Worm (Caenorhabditis elegans) whole organism, young adult: ENCODE measurements around the gene F59A1.18.

Experiments used
- B0035.1 ChIP-seq: sonication (generic microtip); optimal IDR thresholded peaks from 2 replicates; lab custom pipeline; 2016; ENCODE audit warnings: missing genetic modification characterization, mild to moderate bottlenecking, missing compliant biosample characterization, missing genotype, missing genetic modification reagents
- B0336.3 ChIP-seq: fragments of 200-800 bp; sonication (Bioruptor generic); IDR thresholded peaks from 2 replicates; pipeline ENCODE4 v1.3.6; 2022; ENCODE audit warnings: missing genetic modification characterization, missing compliant biosample characterization
- C17E4.6 ChIP-seq: fragments of 200-800 bp; sonication (Bioruptor generic); IDR thresholded peaks from 2 replicates; pipeline ENCODE4 v1.3.6; 2022; ENCODE audit warnings: missing genetic modification reagents, missing genetic modification characterization, missing compliant biosample characterization
- F10E7.11 ChIP-seq: sonication (generic microtip); optimal IDR thresholded peaks from 2 replicates; lab custom pipeline; 2017; ENCODE audit warnings: mild to moderate bottlenecking, missing genetic modification characterization, moderate library complexity, missing compliant biosample characterization
- F52B5.7 ChIP-seq: sonication (generic microtip); optimal IDR thresholded peaks from 2 replicates; lab custom pipeline; 2016; ENCODE audit warnings: mild to moderate bottlenecking, missing genetic modification characterization, missing compliant biosample characterization
- K12H6.12 ChIP-seq: fragments of 200-800 bp; sonication (Bioruptor generic); optimal IDR thresholded peaks from 2 replicates; lab custom pipeline; 2018; ENCODE audit warnings: mild to moderate bottlenecking, missing genetic modification characterization, missing compliant biosample characterization
- Y67H2A.10 ChIP-seq: fragments of 200-800 bp; sonication (Bioruptor generic); conservative IDR thresholded peaks from 2 replicates; pipeline ENCODE4 v1.3.6; 2022; ENCODE audit warnings: missing genetic modification reagents, missing genetic modification characterization, missing compliant biosample characterization
- Y79H2A.3 ChIP-seq: fragments of 200-800 bp; sonication (Bioruptor generic); conservative IDR thresholded peaks from 2 replicates; pipeline ENCODE4 v1.3.6; 2022; ENCODE audit warnings: missing genetic modification reagents, missing genetic modification characterization, missing compliant biosample characterization
- ama-1 ChIP-seq, 3 experiments: fragments of 150-350 bp in 1 of 3; sonication (generic microtip) in 2 of 3; optimal IDR thresholded peaks; 2 replicates each; lab custom pipeline; 2014 to 2018; ENCODE audit warnings: missing biosample characterization in 2 of 3, missing genetic modification characterization in 2 of 3, missing genetic modification reagents in 2 of 3
- atf-7 ChIP-seq: sonication (generic microtip); optimal IDR thresholded peaks from 2 replicates; lab custom pipeline; 2017; ENCODE audit warnings: mild to moderate bottlenecking, missing genetic modification characterization, missing compliant biosample characterization
- athp-1 ChIP-seq: sonication (generic microtip); optimal IDR thresholded peaks from 2 replicates; lab custom pipeline; 2017; ENCODE audit warnings: mild to moderate bottlenecking, missing genetic modification characterization, missing compliant biosample characterization
- attf-3 ChIP-seq: fragments of 200-800 bp; sonication (Bioruptor generic); conservative IDR thresholded peaks from 2 replicates; pipeline ENCODE4 v1.3.6; 2022; ENCODE audit warnings: missing genetic modification reagents, missing genetic modification characterization, missing compliant biosample characterization
- bed-1 ChIP-seq: fragments of 200-800 bp; sonication (Bioruptor generic); IDR thresholded peaks from 2 replicates; pipeline ENCODE4 v1.3.6; 2022; ENCODE audit warnings: missing genetic modification reagents, missing genetic modification characterization, missing compliant biosample characterization
- ccch-3 ChIP-seq: fragments of 200-800 bp; sonication (Bioruptor generic); optimal IDR thresholded peaks from 2 replicates; lab custom pipeline; 2018; ENCODE audit warnings: mild to moderate bottlenecking, missing genetic modification characterization, missing compliant biosample characterization
- ceh-100 ChIP-seq: fragments of 200-800 bp; sonication (Bioruptor generic); IDR thresholded peaks from 2 replicates; pipeline ENCODE4 v1.3.6; 2022; ENCODE audit warnings: missing genetic modification reagents, missing genetic modification characterization, missing compliant biosample characterization
- ceh-27 ChIP-seq: fragments of 200-800 bp; sonication (Bioruptor generic); optimal IDR thresholded peaks from 2 replicates; lab custom pipeline; 2018; ENCODE audit warnings: mild to moderate bottlenecking, missing genetic modification characterization, moderate library complexity, missing compliant biosample characterization
- ceh-91 ChIP-seq: fragments of 200-800 bp; sonication (Bioruptor generic); IDR thresholded peaks from 2 replicates; pipeline ENCODE4 v1.3.6; 2022; ENCODE audit warnings: missing genetic modification reagents, missing genetic modification characterization, missing compliant biosample characterization
- chd-7 ChIP-seq: sonication (generic microtip); optimal IDR thresholded peaks from 2 replicates; lab custom pipeline; 2016; ENCODE audit warnings: mild to moderate bottlenecking, missing genetic modification characterization, moderate library complexity, missing compliant biosample characterization
- efl-1 ChIP-seq: fragments of 150-350 bp; optimal IDR thresholded peaks from 2 replicates; lab custom pipeline; 2014; ENCODE audit warnings: missing biosample characterization, missing genetic modification reagents, missing genetic modification characterization
- egl-44 ChIP-seq: fragments of 200-800 bp; sonication (Bioruptor generic); IDR thresholded peaks from 2 replicates; pipeline ENCODE4 v1.3.6; 2022; ENCODE audit warnings: missing genetic modification reagents, missing genetic modification characterization, missing compliant biosample characterization
- ekl-4 ChIP-seq: fragments of 200-800 bp; sonication (Bioruptor generic); IDR thresholded peaks from 2 replicates; pipeline ENCODE4 v1.3.6; 2022; ENCODE audit warnings: missing genetic modification reagents, missing genetic modification characterization, missing compliant biosample characterization
- ets-4 ChIP-seq: fragments of 200-800 bp; sonication (Bioruptor generic); optimal IDR thresholded peaks from 2 replicates; lab custom pipeline; 2018; ENCODE audit warnings: mild to moderate bottlenecking, missing genetic modification characterization, missing compliant biosample characterization
- fkh-3 ChIP-seq: sonication (generic microtip); optimal IDR thresholded peaks from 2 replicates; lab custom pipeline; 2016; ENCODE audit warnings: mild to moderate bottlenecking, missing genetic modification characterization, missing compliant biosample characterization
- hlh-26 ChIP-seq: fragments of 200-800 bp; sonication (Bioruptor generic); conservative IDR thresholded peaks from 2 replicates; pipeline ENCODE4 v1.3.6; 2022; ENCODE audit warnings: missing genetic modification reagents, missing genetic modification characterization, missing compliant biosample characterization
- hmg-20 ChIP-seq: fragments of 200-800 bp; sonication (Bioruptor generic); IDR thresholded peaks from 2 replicates; pipeline ENCODE4 v1.3.6; 2022; ENCODE audit warnings: missing genetic modification reagents, missing genetic modification characterization, missing compliant biosample characterization
- hsf-1 ChIP-seq: fragments of 200-800 bp; sonication (Bioruptor generic); IDR thresholded peaks from 2 replicates; pipeline ENCODE4 v1.3.6; 2022; ENCODE audit warnings: missing genetic modification reagents, missing genetic modification characterization, missing compliant biosample characterization
- lag-1 ChIP-seq: fragments of 200-800 bp; sonication (Bioruptor generic); IDR thresholded peaks from 2 replicates; pipeline ENCODE4 v1.3.6; 2022; ENCODE audit warnings: missing genetic modification reagents, missing genetic modification characterization, missing compliant biosample characterization
- lin-26 ChIP-seq: fragments of 200-800 bp; sonication (Bioruptor generic); IDR thresholded peaks from 2 replicates; pipeline ENCODE4 v1.3.6; 2022; ENCODE audit warnings: missing genetic modification reagents, missing genetic modification characterization, missing compliant biosample characterization
- lir-1 ChIP-seq: fragments of 200-800 bp; sonication (Bioruptor generic); conservative IDR thresholded peaks from 2 replicates; pipeline ENCODE4 v1.3.6; 2022; ENCODE audit warnings: missing genetic modification reagents, missing genetic modification characterization, missing compliant biosample characterization
- lsl-1 ChIP-seq: fragments of 200-800 bp; sonication (Bioruptor generic); optimal IDR thresholded peaks from 2 replicates; lab custom pipeline; 2018; ENCODE audit warnings: mild to moderate bottlenecking, missing genetic modification characterization, moderate library complexity, missing compliant biosample characterization
- lsy-27 ChIP-seq: sonication (generic microtip); optimal IDR thresholded peaks from 2 replicates; lab custom pipeline; 2017; ENCODE audit warnings: missing genetic modification characterization, mild to moderate bottlenecking, missing compliant biosample characterization, antibody characterized with exemption, missing genotype, borderline replicate concordance; ENCODE audit not compliant: insufficient read depth
- madf-8 ChIP-seq: fragments of 200-800 bp; sonication (Bioruptor generic); conservative IDR thresholded peaks from 2 replicates; pipeline ENCODE4 v1.3.6; 2022; ENCODE audit warnings: missing genetic modification reagents, missing genetic modification characterization, missing compliant biosample characterization
- mxl-1 ChIP-seq: sonication (generic microtip); optimal IDR thresholded peaks from 2 replicates; lab custom pipeline; 2016; ENCODE audit warnings: missing genetic modification characterization, missing compliant biosample characterization
- nhr-120 ChIP-seq: fragments of 200-800 bp; sonication (Bioruptor generic); IDR thresholded peaks from 2 replicates; pipeline ENCODE4 v1.3.6; 2022; ENCODE audit warnings: missing genetic modification characterization, missing compliant biosample characterization
- nhr-179 ChIP-seq: sonication (generic microtip); optimal IDR thresholded peaks from 2 replicates; lab custom pipeline; 2016; ENCODE audit warnings: mild to moderate bottlenecking, missing genetic modification characterization, missing compliant biosample characterization
- nhr-27 ChIP-seq: fragments of 200-800 bp; sonication (Bioruptor generic); optimal IDR thresholded peaks from 2 replicates; lab custom pipeline; 2018; ENCODE audit warnings: mild to moderate bottlenecking, missing genetic modification characterization, moderate library complexity, missing compliant biosample characterization
- nhr-80 ChIP-seq: sonication (generic microtip); optimal IDR thresholded peaks from 2 replicates; lab custom pipeline; 2016; ENCODE audit warnings: missing genetic modification characterization, missing compliant biosample characterization
- nhr-90 ChIP-seq: sonication (generic microtip); optimal IDR thresholded peaks from 2 replicates; lab custom pipeline; 2016; ENCODE audit warnings: missing genotype, mild to moderate bottlenecking, missing genetic modification characterization, missing compliant biosample characterization
- pha-4 ChIP-seq: fragments of 150-350 bp; sonication (generic microtip); optimal IDR thresholded peaks from 2 replicates; lab custom pipeline; 2014; ENCODE audit warnings: missing biosample characterization, missing genetic modification reagents, missing genetic modification characterization
- rcor-1 ChIP-seq: fragments of 200-800 bp; sonication (Bioruptor generic); IDR thresholded peaks from 2 replicates; pipeline ENCODE4 v1.3.6; 2022; ENCODE audit warnings: missing genetic modification reagents, missing genetic modification characterization, missing compliant biosample characterization
- sea-2 ChIP-seq: fragments of 200-800 bp; sonication (Bioruptor generic); IDR thresholded peaks from 2 replicates; pipeline ENCODE4 v1.3.6; 2022; ENCODE audit warnings: missing genetic modification characterization, missing compliant biosample characterization
- snpc-4 ChIP-seq, 5 experiments: fragments of 150-350 bp in 1 of 5; sonication (generic microtip) in 4 of 5; optimal IDR thresholded peaks; 2 replicates each; lab custom pipeline; 2014 to 2018; ENCODE audit warnings: missing genetic modification characterization in 5 of 5, missing biosample characterization in 3 of 5, antibody characterized with exemption in 2 of 5, mild to moderate bottlenecking in 2 of 5, missing compliant biosample characterization in 2 of 5, missing genotype in 2 of 5, moderate library complexity in 2 of 5, missing genetic modification reagents in 1 of 5
- somi-1 ChIP-seq: fragments of 200-800 bp; sonication (Bioruptor generic); optimal IDR thresholded peaks from 2 replicates; lab custom pipeline; 2018; ENCODE audit warnings: mild to moderate bottlenecking, missing genetic modification characterization, missing compliant biosample characterization
- tbp1 ChIP-seq: fragments of 200-800 bp; sonication (Bioruptor generic); optimal IDR thresholded peaks from 2 replicates; lab custom pipeline; 2018; ENCODE audit warnings: mild to moderate bottlenecking, missing genetic modification characterization, missing compliant biosample characterization
- xnd-1 ChIP-seq: sonication (generic microtip); optimal IDR thresholded peaks from 2 replicates; lab custom pipeline; 2016; ENCODE audit warnings: missing genotype, missing genetic modification reagents, missing genetic modification characterization, missing compliant biosample characterization
- zfh-2 ChIP-seq: fragments of 200-800 bp; sonication (Bioruptor generic); conservative IDR thresholded peaks from 2 replicates; pipeline ENCODE4 v1.3.6; 2022; ENCODE audit warnings: missing genetic modification reagents, missing genetic modification characterization, missing compliant biosample characterization
- zim-3 ChIP-seq: sonication (generic microtip); optimal IDR thresholded peaks from 2 replicates; lab custom pipeline; 2017; ENCODE audit warnings: mild to moderate bottlenecking, missing genetic modification characterization, moderate library complexity, missing compliant biosample characterization
- ztf-25 ChIP-seq: fragments of 200-800 bp; sonication (Bioruptor generic); IDR thresholded peaks from 2 replicates; pipeline ENCODE4 v1.3.6; 2022; ENCODE audit warnings: missing genetic modification reagents, missing genetic modification characterization, missing compliant biosample characterization
- ztf-6 ChIP-seq: fragments of 200-800 bp; sonication (Bioruptor generic); IDR thresholded peaks from 2 replicates; pipeline ENCODE4 v1.3.6; 2022; ENCODE audit warnings: missing genetic modification reagents, missing genetic modification characterization, missing compliant biosample characterization

Gene F59A1.18

ce11 chrV:17659228-17659627 is 27.5 kb downstream of the F59A1.18 start, which contains the start of gene fbxa-108 (continued):
- TF ChIP-seq nhr-179 (tag; lab: Kevin White, UChicago), result no peak
- TF ChIP-seq ceh-91, result no peak
- TF ChIP-seq attf-3, result no peak
- peak; percentile 59 for TF ChIP-seq nhr-90
- TF ChIP-seq ets-4 (GFP tag; lab: Kevin White, UChicago), result peak; percentile 67
- no peak for TF ChIP-seq ceh-27 (GFP tag; lab: Kevin White, UChicago)
- TF ChIP-seq nhr-80 (tag; lab: Kevin White, UChicago), result peak; percentile 99
- TF ChIP-seq zfh-2 (GFP tag; lab: Robert Waterston, UW), result no peak
- TF ChIP-seq ztf-6 (GFP tag; lab: Robert Waterston, UW), result no peak
- TF ChIP-seq ama-1 (optimal IDR thresholded peaks at IDR 0.05; lab: Kevin White, UChicago), result no peak
- TF ChIP-seq ama-1 (GFP tag; optimal IDR thresholded peaks at IDR 0.05; lab: Kevin White, UChicago), result no peak
- TF ChIP-seq zim-3 (tag; lab: Kevin White, UChicago), result no peak
- no peak for TF ChIP-seq lin-26 (GFP tag; lab: Robert Waterston, UW)
- no peak for TF ChIP-seq snpc-4 (GFP tag; optimal IDR thresholded peaks at IDR 0.05; lab: Kevin White, UChicago)
- TF ChIP-seq snpc-4 (tag; optimal IDR thresholded peaks at IDR 0.05; lab: Kevin White, UChicago), result peak in 3 of 4 experiments; percentile 45 to 71 (median 61)
- no peak for TF ChIP-seq efl-1 (GFP tag; lab: Kevin White, UChicago)
- no peak for TF ChIP-seq hmg-20 (GFP tag; lab: Robert Waterston, UW)
- TF ChIP-seq B0035.1 (tag; lab: Kevin White, UChicago), result no peak
- no peak for TF ChIP-seq hlh-26 (GFP tag; lab: Robert Waterston, UW)
- no peak for TF ChIP-seq rcor-1 (GFP tag; lab: Robert Waterston, UW)
- TF ChIP-seq chd-7 (tag; lab: Kevin White, UChicago), result no peak
- TF ChIP-seq ekl-4 (GFP tag; lab: Robert Waterston, UW), result no peak
- TF ChIP-seq lag-1 (GFP tag; lab: Robert Waterston, UW), result no peak
- no peak for TF ChIP-seq xnd-1 (tag; lab: Kevin White, UChicago)
- TF ChIP-seq athp-1, result no peak
- TF ChIP-seq K12H6.12 (tag; lab: Kevin White, UChicago), result no peak
- TF ChIP-seq sea-2, result no peak
- TF ChIP-seq somi-1, result no peak
- no peak for TF ChIP-seq Y67H2A.10 (GFP tag; lab: Robert Waterston, UW)
- no peak for TF ChIP-seq lsl-1 (GFP tag; lab: Kevin White, UChicago)
- no peak for TF ChIP-seq nhr-27 (tag; lab: Kevin White, UChicago)
- TF ChIP-seq C17E4.6 (GFP tag; lab: Robert Waterston, UW), result no peak
- TF ChIP-seq fkh-3 (tag; lab: Kevin White, UChicago), result no peak
- TF ChIP-seq egl-44 (GFP tag; lab: Robert Waterston, UW), result 0 out of 2 replicates have a peak, but pooled peaks have one; percentile 46
- TF ChIP-seq madf-8 (GFP tag; lab: Robert Waterston, UW), result no peak
- peak; percentile 22 for TF ChIP-seq tbp1
- no peak for TF ChIP-seq nhr-120 (GFP tag; lab: Robert Waterston, UW)
- no peak for TF ChIP-seq Y79H2A.3 (GFP tag; lab: Robert Waterston, UW)
- TF ChIP-seq mxl-1 (tag; lab: Kevin White, UChicago), result no peak
- no peak for TF ChIP-seq lir-1 (GFP tag; lab: Robert Waterston, UW)
- no peak for TF ChIP-seq F52B5.7
- no peak for TF ChIP-seq ccch-3
- no peak for TF ChIP-seq ceh-100
- no peak for TF ChIP-seq ztf-25 (GFP tag; lab: Robert Waterston, UW)
- TF ChIP-seq B0336.3 (GFP tag; lab: Robert Waterston, UW), result peak; percentile 64
- no peak for TF ChIP-seq hsf-1 (GFP tag; lab: Robert Waterston, UW)
- TF ChIP-seq lsy-27 (tag; lab: Kevin White, UChicago), result no peak
- TF ChIP-seq pha-4 (tag; lab: Kevin White, UChicago), result peak; percentile 82
- TF ChIP-seq bed-1 (GFP tag; lab: Robert Waterston, UW), result no peak
- TF ChIP-seq atf-7 (tag; lab: Kevin White, UChicago), result peak; percentile 78
- no peak for TF ChIP-seq F10E7.11
